Worm (Caenorhabditis elegans) whole organism, late embryonic: ENCODE data around the gene B0432.1.

Experiments
- ahr-1 ChIP-seq: sonication (generic microtip); optimal IDR thresholded peaks from 2 replicates; lab custom pipeline; 2016; ENCODE audit warnings: missing genetic modification characterization, missing compliant biosample characterization
- ceh-9 ChIP-seq: sonication (generic microtip); optimal IDR thresholded peaks from 2 replicates; lab custom pipeline; 2016; ENCODE audit warnings: mild to moderate bottlenecking, missing genetic modification characterization, inconsistent platforms, missing compliant biosample characterization
- dve-1 ChIP-seq: sonication (generic microtip); optimal IDR thresholded peaks from 2 replicates; lab custom pipeline; 2017; ENCODE audit warnings: antibody characterized with exemption, mild to moderate bottlenecking, missing genetic modification characterization, missing compliant biosample characterization
- elt-2 ChIP-seq: sonication (generic microtip); optimal IDR thresholded peaks from 2 replicates; lab custom pipeline; 2016; ENCODE audit warnings: missing genetic modification reagents, missing genetic modification characterization, missing compliant biosample characterization
- eyg-1 ChIP-seq: sonication (generic microtip); optimal IDR thresholded peaks from 2 replicates; lab custom pipeline; 2016; ENCODE audit warnings: missing genotype, missing genetic modification characterization, missing compliant biosample characterization
- nhr-232 ChIP-seq: sonication (generic microtip); optimal IDR thresholded peaks from 2 replicates; lab custom pipeline; 2016; ENCODE audit warnings: missing genetic modification characterization, missing compliant biosample characterization
- pag-3 ChIP-seq: sonication (generic microtip); optimal IDR thresholded peaks from 2 replicates; lab custom pipeline; 2016; ENCODE audit warnings: missing compliant biosample characterization, missing genetic modification characterization, borderline replicate concordance
- unc-55 ChIP-seq: sonication (generic microtip); optimal IDR thresholded peaks from 2 replicates; lab custom pipeline; 2017; ENCODE audit warnings: missing biosample characterization, missing genetic modification reagents, missing genetic modification characterization
- ztf-16 ChIP-seq: sonication (generic microtip); optimal IDR thresholded peaks from 2 replicates; lab custom pipeline; 2017; ENCODE audit warnings: missing genetic modification characterization, missing compliant biosample characterization

DNA sequence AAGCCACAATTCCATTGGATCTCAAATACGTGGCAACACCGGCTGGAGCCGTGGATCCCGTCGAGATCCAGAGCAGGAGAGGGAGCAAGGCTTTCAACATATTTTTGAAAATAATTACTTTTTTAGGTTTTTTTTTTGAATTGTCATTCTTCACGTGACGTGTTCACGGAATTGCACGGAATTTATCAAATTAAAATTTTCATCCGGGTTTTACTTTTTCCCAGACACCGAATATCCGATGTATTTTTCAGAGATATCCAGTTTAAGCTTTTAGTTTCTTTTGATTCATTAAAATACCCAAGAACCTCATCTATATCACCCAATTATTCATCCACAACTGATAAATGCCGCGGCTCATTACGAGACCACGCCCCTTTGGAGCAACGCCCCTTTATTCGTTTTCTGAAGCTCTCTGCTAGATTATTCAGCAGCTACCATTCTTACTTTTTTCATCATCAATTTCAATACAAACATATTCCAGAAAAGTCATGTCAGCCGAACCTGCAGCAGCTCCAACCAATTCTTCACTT, at the start of gene B0432.1, which contains the start of gene clec-117:
- no peak for TF ChIP-seq ahr-1 (tag; lab: Kevin White, UChicago)
- no peak for TF ChIP-seq pag-3 (tag; lab: Kevin White, UChicago)
- no peak for TF ChIP-seq elt-2 (tag; lab: Kevin White, UChicago)
- no peak for TF ChIP-seq ceh-9 (tag; lab: Kevin White, UChicago)
- no peak for TF ChIP-seq unc-55 (GFP tag; lab: Kevin White, UChicago)
- no peak for TF ChIP-seq nhr-232 (tag; lab: Kevin White, UChicago)
- TF ChIP-seq dve-1 (tag; lab: Kevin White, UChicago): no peak
- TF ChIP-seq ztf-16 (tag; lab: Kevin White, UChicago): no peak
- TF ChIP-seq eyg-1 (tag; lab: Kevin White, UChicago): no peak
